Fruit fly (Drosophila melanogaster): Measurements from ENCODE around the gene Nepl20.

dm6 chr3R:28831626-28832267, 48.8 kb upstream of the Nepl20 start, which contains the start of gene WASp:
- TF ChIP-seq psq (optimal IDR thresholded peaks at IDR 0.05) (no peak), insv (optimal IDR thresholded peaks at IDR 0.05) (no peak), Myc (optimal IDR thresholded peaks at IDR 0.05) (no peak), ttk (optimal IDR thresholded peaks at IDR 0.05) (no peak)
